Fruit fly (Drosophila melanogaster) S2 (cell line): Measurements from ENCODE around the gene mthl7.

ENCODE experiments used
- CG8478 ChIP-seq: fragments of >200 bp; optimal IDR thresholded peaks from 2 replicates; lab custom pipeline; 2018
- CTCF ChIP-seq, 2 experiments: fragments of >200 bp; optimal IDR thresholded peaks; 2 replicates each; lab custom pipeline; 2018

mthl7 gene

DNA sequence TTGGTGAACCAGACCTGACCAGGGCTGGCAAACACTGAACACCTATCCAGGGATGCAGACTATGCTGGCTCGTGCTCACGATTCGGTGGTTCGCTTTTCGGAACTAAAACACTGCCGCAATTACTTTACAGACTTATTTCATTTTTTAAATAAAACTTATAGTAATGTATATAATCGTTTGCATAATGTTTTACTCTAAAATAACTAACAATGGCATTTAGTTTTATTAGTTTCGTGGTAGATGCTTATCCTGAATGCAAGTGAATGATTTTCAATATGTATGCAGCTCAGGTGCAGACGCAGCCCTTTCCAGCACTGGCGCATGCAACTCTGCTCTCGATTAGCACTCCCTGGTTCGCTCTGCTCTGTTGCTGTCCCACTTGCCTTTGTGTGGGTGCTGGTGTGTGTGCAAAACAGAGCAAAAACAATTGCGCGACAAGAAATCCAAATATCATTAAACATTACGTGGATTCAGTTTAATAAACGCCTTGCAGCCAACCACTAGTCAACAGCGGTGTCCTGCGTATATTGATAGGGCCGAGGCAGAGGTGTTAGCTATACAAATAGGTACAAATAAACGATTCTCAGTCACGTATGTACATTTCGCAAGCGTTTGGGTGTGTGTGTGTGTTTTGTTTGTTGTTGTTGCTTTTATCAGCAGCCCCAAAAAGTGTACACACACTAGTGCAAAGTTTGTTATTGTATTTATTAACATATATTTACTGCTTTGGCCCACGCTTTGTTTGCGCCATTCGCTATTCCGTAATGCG lies 6.5 kb upstream of the mthl7 start, which contains the start of the genes ERR and Atg18a:
ERR (minus strand) TSS at position 45 of the 770 bp plus-strand sequence.
Atg18a (plus strand) TSS at position 231 of the 770 bp plus-strand sequence.
- no peak for TF ChIP-seq CG8478 (lab: Kevin White, UChicago)
- TF ChIP-seq CTCF (optimal IDR thresholded peaks at IDR 0.05; lab: Kevin White, UChicago) = peak in 1 of 2 experiments; percentile 14

DNA sequence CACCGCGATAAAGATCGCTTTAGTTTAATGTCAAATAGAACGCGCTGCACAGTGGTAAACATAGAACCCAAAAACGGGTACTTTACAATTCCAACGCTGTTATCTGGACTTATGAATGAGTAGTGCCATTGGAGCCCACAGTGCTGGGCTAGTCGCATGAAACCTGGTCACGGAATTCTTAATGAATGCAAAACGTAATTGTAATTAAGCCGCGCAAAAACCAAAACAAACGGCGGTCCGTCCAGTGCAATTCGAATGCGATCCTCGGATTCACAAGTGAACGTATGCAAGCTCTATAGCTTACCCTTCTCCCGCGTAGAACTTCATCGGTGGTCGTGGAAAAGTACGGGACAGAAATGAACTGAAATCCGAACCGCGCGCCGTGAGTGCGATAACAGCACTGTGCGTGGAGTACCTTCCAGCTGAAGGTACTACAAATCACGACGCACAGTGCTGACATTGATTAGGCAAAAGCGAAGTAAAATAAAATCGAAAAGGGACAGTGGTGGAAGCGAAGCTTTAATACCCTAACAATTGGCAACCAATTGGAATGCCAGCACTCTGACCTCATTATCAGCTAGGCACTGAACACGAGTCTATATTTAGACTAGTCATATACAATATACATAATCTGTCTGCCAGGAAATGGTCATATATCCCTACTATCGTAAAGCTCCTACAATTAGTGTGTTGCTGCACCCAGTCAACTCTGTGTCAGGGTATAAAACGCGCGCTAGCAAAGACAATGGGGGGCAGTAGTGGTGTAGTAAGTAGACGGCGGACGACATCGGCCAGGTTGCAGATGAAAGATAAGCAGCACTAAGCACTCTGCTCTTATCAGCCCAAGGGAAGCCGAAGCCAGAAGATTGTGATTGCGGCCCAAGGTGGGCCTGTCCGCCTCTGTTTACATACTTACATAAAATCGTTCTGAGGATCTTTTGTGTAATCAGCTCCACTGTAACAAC lies 5.2 kb upstream of the mthl7 start:
- TF ChIP-seq CG8478 (lab: Kevin White, UChicago) = no peak
- no peak for TF ChIP-seq CTCF (optimal IDR thresholded peaks at IDR 0.05; lab: Kevin White, UChicago)

DNA sequence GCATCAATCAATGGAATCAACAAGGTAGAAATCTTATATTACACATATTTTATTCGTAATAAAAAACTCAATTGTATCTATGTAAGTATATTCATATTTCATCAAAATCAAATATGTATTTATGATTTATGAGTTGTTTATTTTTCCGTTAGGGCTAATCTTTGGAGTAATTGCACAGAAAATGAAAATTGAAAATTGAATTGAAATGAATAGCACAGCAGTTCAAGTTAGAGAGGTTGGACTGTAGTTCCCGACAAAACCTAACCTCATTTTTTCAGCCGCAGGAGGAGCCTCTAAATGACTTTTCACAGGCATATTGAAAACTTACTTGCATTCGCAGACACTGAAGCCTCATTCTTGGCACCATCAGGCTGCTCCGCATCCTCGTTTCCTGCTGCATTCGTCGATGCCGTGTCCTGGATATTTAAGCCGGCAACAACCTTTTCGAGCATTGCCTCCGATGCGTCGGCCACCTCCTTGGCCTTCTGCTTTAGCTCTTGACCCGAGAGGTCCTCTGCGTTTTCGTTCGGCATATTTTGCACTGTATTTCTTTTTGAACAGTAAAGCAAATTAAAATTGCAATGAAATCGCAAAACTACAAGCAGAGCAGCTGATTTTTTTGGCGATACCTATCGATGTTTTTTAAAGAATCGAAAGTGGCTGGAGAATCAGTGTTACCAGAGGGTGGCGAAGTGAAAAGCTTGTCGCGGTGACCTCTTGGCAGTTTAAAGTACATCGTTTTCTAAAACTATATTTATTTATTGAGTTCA lies 2.3 kb downstream of the mthl7 start, which contains the start of gene Nmt:
Nmt (minus strand) TSS at position 635 of the 770 bp plus-strand sequence.
- TF ChIP-seq CG8478 (lab: Kevin White, UChicago) (no peak), CTCF (optimal IDR thresholded peaks at IDR 0.05; lab: Kevin White, UChicago) (no peak)

DNA sequence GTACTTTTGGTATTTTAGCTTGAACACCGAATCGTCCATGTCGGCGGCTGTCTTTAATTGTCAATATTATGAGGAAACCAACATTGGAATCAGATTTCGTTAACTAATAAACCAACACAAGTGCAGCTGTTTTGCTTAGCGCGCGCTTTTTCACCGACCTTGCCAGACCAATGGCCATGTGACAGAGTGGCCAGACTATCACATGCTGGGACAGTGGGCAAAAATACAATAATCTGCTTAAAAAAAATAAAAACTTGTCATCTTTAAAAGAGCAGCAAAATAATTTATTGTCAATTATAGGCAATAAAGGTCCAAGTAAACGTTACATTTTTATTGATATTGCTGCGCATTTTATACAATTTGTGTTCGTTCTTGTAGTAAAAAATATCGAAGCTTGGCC lies 4.5 kb downstream of the mthl7 start, which contains the start of gene RecQ4:
RecQ4 (minus strand) TSS at position 161 of the 400 bp plus-strand sequence.
- TF ChIP-seq CTCF (optimal IDR thresholded peaks at IDR 0.05; lab: Kevin White, UChicago) (no peak), CG8478 (lab: Kevin White, UChicago) (no peak)

DNA sequence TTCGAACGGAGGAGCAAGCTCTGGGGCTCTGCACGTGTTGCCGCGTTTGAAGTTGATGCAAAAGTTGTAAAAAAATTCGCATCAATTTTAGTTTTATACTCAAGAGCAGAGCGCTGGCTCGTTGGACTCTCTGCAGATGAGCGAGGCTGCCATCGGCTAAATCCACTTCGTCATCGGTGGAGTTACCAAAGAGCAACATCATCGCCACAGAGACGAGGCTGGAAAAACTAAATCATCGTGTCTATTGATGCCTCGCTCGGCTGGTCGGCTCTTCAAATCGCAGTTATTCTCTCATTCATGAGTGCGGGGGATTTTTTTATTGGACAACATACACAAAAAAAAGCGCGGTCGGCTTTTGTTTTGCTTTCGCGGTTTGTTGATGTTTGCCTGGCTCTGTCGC lies 14.9 kb downstream of the mthl7 start, which contains the start of gene CG13675:
CG13675 (minus strand) TSS at position 83 of the 400 bp plus-strand sequence.
- TF ChIP-seq CTCF (optimal IDR thresholded peaks at IDR 0.05; lab: Kevin White, UChicago) (no peak), CG8478 (lab: Kevin White, UChicago) (no peak)

DNA sequence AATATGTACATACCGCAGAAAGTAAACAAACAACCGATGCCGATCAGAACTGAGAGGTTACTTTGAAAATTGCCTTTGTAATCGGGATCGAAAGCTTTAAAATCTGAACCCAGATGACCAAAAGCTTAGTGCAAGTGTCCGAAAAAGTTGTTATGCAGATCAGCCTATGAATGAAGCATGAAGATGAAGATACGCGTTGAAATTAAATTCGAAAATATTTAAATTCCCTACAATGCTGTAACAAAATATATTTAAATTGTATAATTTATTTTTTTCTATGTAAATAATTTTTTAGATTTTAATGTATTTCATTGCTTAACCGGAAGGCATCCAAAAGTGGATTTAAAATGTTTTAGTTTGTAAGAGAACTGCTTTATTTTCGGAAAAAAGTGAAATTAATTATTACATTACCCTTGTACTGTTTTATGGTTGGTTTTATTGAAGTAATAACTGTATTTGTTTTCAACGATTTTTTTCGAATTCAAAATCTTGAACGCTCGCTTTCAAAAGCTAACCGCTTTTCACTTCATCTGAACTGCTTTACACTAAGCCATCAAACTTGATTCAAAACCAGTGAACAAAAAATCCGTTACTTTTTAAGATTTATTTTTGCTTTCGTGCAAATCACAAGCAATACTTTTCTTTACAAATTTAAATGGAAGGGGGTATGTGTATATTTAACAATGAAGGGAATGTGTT lies 20.4 kb downstream of the mthl7 start, which contains the start of gene CG43886:
CG43886 (minus strand) TSS at position 51 of the 699 bp plus-strand sequence.
- TF ChIP-seq CG8478 (lab: Kevin White, UChicago) (no peak), CTCF (optimal IDR thresholded peaks at IDR 0.05; lab: Kevin White, UChicago) (no peak)

DNA sequence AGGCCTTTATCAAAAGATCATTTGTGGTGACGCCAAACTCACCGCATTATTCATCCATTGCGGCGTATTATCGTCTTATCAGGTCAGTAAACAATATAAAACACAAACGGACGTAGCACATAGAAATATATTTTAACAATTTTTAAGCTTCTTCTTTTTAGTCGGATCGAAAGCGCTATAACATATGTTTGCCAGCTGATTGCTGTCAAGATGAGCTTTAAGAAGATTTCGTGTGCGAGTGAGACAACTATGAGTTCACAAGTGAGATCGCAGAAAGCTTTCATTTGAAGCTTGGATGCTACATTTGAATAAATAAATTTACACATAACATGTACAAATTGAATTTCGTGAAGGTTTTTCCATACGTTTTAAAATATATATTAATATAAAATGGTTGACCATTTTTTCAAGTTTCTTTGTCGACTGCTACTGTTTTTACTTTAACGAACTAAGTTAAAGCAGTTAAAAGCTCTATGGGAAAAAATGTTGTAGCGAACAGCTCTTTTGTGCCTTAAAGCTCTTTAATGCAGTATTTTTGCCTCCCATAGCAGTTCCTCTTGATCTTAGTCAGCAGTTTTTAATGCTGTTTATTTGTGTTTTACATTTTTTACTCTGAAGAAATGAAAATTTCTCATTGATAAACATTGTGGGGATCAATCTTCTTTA lies 21.5 kb downstream of the mthl7 start, which contains the start of gene CG42445:
CG42445 (minus strand) TSS at position 186 of the 666 bp plus-strand sequence.
- TF ChIP-seq CG8478 (lab: Kevin White, UChicago) (no peak), CTCF (optimal IDR thresholded peaks at IDR 0.05; lab: Kevin White, UChicago) (no peak)

DNA sequence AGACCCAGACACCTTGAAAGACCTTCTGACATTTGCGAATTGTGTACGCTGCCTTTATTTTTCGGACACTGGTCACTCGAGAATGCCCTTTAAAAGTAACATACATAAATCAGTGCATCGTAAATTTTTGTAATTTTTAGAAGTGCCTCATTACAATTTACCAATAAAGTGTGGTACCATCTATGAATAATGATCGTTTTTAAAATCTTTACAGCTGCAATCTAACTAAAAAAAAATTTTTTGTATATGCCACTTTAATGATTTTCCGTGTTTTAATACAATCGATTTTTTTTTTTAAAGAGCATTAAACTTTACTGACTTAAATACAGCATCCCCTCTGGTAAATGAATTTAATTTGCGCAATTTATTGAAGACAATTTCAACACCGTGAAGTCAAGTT lies 23.2 kb downstream of the mthl7 start:
- TF ChIP-seq CG8478 (lab: Kevin White, UChicago) = no peak
- no peak for TF ChIP-seq CTCF (optimal IDR thresholded peaks at IDR 0.05; lab: Kevin White, UChicago)

DNA sequence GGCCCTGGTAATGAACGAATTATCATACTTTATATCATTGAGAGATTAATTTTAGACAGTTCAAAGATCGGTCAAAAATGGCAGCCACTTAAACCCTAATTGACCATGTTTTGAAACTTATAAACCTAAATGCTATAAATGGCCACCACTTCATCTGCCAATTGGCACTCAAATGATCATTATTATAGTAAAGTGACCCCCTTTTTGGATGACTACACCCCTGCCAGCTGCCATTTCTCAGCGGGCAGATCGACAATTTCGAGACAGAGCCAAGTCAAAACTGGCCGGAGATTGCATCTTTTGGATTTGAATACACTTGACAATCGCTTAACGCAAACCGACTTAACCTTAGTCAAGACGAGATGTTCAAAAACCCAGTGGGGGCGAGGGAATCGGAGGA lies 24.1 kb downstream of the mthl7 start:
- TF ChIP-seq CG8478 (lab: Kevin White, UChicago) = no peak
- TF ChIP-seq CTCF (optimal IDR thresholded peaks at IDR 0.05; lab: Kevin White, UChicago) = no peak

DNA sequence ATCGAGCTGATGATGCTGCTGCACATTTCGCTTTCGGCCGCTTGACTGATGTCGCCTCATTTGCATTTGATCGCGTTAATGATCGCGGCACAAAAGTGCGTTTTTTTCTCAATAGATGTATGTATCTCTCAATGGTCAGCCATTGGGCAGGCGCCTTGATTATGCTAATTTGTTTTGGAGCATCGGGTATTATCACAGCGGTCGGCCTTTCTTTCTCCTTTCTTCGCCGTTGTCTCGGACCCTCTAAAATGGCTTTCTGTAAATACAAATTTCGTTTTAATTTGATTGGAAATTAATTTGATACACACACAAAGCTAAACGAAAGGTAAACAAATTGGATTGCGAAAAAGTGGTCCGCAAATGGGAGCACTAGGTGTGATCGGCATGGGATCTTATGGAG lies 25.0 kb downstream of the mthl7 start:
- TF ChIP-seq CG8478 (lab: Kevin White, UChicago) (no peak), CTCF (optimal IDR thresholded peaks at IDR 0.05; lab: Kevin White, UChicago) (no peak)

DNA sequence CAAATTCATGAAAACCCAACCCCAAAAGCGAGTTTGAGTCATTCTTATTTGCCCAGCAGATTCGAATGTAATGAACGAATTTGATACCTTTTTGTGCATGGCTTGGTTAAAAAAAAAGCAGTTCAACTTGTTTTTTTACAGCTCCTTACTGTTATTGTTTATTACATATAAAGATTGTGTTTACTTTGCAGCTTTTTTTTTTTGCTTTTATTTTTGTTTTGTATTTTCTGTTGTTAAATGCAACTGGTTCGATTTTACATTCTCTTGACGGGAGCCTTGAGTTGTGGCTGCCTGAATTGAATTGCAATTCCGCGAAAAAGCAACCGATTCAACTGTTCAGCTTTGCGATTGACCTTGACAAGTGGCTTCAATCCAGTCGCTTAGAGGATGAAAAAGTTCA lies 25.8 kb downstream of the mthl7 start:
- TF ChIP-seq CG8478 (lab: Kevin White, UChicago) (no peak), CTCF (optimal IDR thresholded peaks at IDR 0.05; lab: Kevin White, UChicago) (no peak)

DNA sequence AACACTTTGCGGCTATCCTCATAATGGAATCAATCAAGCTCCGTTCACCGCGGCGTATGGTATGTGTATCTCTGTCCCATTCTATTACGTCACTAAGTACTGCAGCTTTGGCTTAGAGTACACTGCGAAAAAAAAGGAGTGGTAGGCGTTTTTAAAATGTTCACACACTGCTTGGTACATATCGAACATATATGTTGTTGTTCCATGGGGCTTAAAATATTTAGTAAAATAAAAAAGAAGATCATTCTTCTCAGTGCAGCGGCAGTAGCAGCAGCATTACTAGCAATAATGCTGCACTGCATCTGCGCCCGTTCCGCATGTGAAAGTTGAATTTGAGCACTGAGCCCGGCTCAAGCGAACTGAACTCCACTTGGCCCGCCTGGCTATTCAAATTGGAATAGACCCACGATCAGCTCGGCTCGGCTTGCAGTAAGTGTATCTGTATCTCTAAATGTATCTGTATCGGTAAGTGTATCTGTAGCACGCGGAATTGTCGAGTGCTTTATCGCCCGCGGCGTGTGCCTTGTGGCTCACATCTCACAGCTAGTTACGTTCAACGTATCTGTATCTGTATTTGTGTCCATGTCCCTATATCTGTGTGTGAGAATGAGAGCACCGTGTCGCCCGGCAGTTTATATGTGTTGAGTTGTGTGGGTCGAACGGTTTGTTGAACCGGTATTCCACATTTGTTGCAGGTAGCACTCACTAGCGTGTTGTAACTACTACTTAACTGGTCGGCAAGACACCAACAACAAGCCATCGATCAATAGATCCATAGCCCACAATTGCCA lies 26.9 kb downstream of the mthl7 start:
- TF ChIP-seq CG8478 (lab: Kevin White, UChicago) = no peak
- TF ChIP-seq CTCF (optimal IDR thresholded peaks at IDR 0.05; lab: Kevin White, UChicago) = no peak
